Fruit fly (Drosophila melanogaster): Measurements from ENCODE around the gene odd.
A peak's percentile ranks its signal among the peaks of the same experiment; 100 is the strongest.

odd gene

dm6 chr2L:3569892-3570291, 36.7 kb downstream of the odd start:
- TF ChIP-seq tj (GFP tag; optimal IDR thresholded peaks at IDR 0.05): no peak

dm6 chr2L:3567394-3567793, 39.2 kb downstream of the odd start:
- TF ChIP-seq Crg-1 (GFP tag; optimal IDR thresholded peaks at IDR 0.05) (no peak), CG1620 (GFP tag; optimal IDR thresholded peaks at IDR 0.05) (no peak), pad (GFP tag; optimal IDR thresholded peaks at IDR 0.05) (no peak), CG7045 (GFP tag; optimal IDR thresholded peaks at IDR 0.05) (no peak), ovo (GFP tag; optimal IDR thresholded peaks at IDR 0.05) (no peak), bab1 (GFP tag; optimal IDR thresholded peaks at IDR 0.05) (no peak), CG5204 (GFP tag; optimal IDR thresholded peaks at IDR 0.05) (no peak), cnc (optimal IDR thresholded peaks at IDR 0.05) (no peak), Hr96 (GFP tag; optimal IDR thresholded peaks at IDR 0.05) (no peak), cic (GFP tag; optimal IDR thresholded peaks at IDR 0.05) (no peak), CG12768 (GFP tag; optimal IDR thresholded peaks at IDR 0.05) (no peak), CG14711 (tag; optimal IDR thresholded peaks at IDR 0.05) (no peak)

dm6 chr2L:3566532-3566931, 40.0 kb downstream of the odd start:
- no peak for TF ChIP-seq kay (GFP tag; ENCODE audit: borderline replicate concordance)
- no peak for TF ChIP-seq cic (GFP tag; optimal IDR thresholded peaks at IDR 0.05)
- TF ChIP-seq bab1 (GFP tag; optimal IDR thresholded peaks at IDR 0.05): no peak
- no peak for TF ChIP-seq CG12768 (GFP tag; optimal IDR thresholded peaks at IDR 0.05)
- TF ChIP-seq CG14711 (tag; optimal IDR thresholded peaks at IDR 0.05): no peak
- no peak for TF ChIP-seq ovo (GFP tag; optimal IDR thresholded peaks at IDR 0.05)
- no peak for TF ChIP-seq Hr96 (GFP tag; optimal IDR thresholded peaks at IDR 0.05)
- no peak for TF ChIP-seq CG5204 (GFP tag; optimal IDR thresholded peaks at IDR 0.05)
- no peak for TF ChIP-seq CG7045 (GFP tag; optimal IDR thresholded peaks at IDR 0.05)
- no peak for TF ChIP-seq CG11617 (GFP tag; optimal IDR thresholded peaks at IDR 0.05)
- no peak for TF ChIP-seq pad (GFP tag; optimal IDR thresholded peaks at IDR 0.05)

- no peak for TF ChIP-seq CG12768 (GFP tag; optimal IDR thresholded peaks at IDR 0.05)
- no peak for TF ChIP-seq ovo (GFP tag; optimal IDR thresholded peaks at IDR 0.05)
- no peak for TF ChIP-seq CG14711 (tag; optimal IDR thresholded peaks at IDR 0.05)
- TF ChIP-seq toe (GFP tag; optimal IDR thresholded peaks at IDR 0.05): no peak
- no peak for TF ChIP-seq CG7101 (tag; optimal IDR thresholded peaks at IDR 0.05)
- no peak for TF ChIP-seq CG7045 (GFP tag; optimal IDR thresholded peaks at IDR 0.05)
- TF ChIP-seq Crg-1 (GFP tag; optimal IDR thresholded peaks at IDR 0.05): no peak
- TF ChIP-seq cnc (optimal IDR thresholded peaks at IDR 0.05): no peak
- TF ChIP-seq cic (GFP tag; optimal IDR thresholded peaks at IDR 0.05): no peak
These were observed 42.0 kb downstream of the odd start for dm6 chr2L:3564556-3564955.

- TF ChIP-seq CG12768 (GFP tag; optimal IDR thresholded peaks at IDR 0.05): no peak
- TF ChIP-seq pad (GFP tag; optimal IDR thresholded peaks at IDR 0.05): no peak
- TF ChIP-seq CG7101 (tag; optimal IDR thresholded peaks at IDR 0.05): no peak
- TF ChIP-seq ovo (GFP tag; optimal IDR thresholded peaks at IDR 0.05): no peak
These were observed 44.1 kb downstream of the odd start for dm6 chr2L:3562435-3562834.

- TF ChIP-seq cnc (optimal IDR thresholded peaks at IDR 0.05) (no peak), kay (GFP tag; ENCODE audit: borderline replicate concordance) (no peak), toe (GFP tag; optimal IDR thresholded peaks at IDR 0.05) (no peak), CG12768 (GFP tag; optimal IDR thresholded peaks at IDR 0.05) (no peak), CG33017 (tag; optimal IDR thresholded peaks at IDR 0.05) (no peak), Crg-1 (GFP tag; optimal IDR thresholded peaks at IDR 0.05) (no peak), Mnt (GFP tag; optimal IDR thresholded peaks at IDR 0.05) (no peak), CG14711 (tag; optimal IDR thresholded peaks at IDR 0.05) (no peak), CG7045 (GFP tag; optimal IDR thresholded peaks at IDR 0.05) (no peak)
These were observed 46.9 kb downstream of the odd start for dm6 chr2L:3559647-3560046.

- TF ChIP-seq CG1620 (GFP tag; optimal IDR thresholded peaks at IDR 0.05) (no peak), ovo (GFP tag; optimal IDR thresholded peaks at IDR 0.05) (no peak), cnc (optimal IDR thresholded peaks at IDR 0.05) (no peak), Hr96 (GFP tag; optimal IDR thresholded peaks at IDR 0.05) (no peak), kay (GFP tag; ENCODE audit: borderline replicate concordance) (no peak), CG7101 (tag; optimal IDR thresholded peaks at IDR 0.05) (no peak), CG12768 (GFP tag; optimal IDR thresholded peaks at IDR 0.05) (no peak), tj (GFP tag; optimal IDR thresholded peaks at IDR 0.05) (no peak), bab1 (GFP tag; optimal IDR thresholded peaks at IDR 0.05) (no peak), CG33017 (tag; optimal IDR thresholded peaks at IDR 0.05) (no peak), CG5204 (GFP tag; optimal IDR thresholded peaks at IDR 0.05) (no peak), Mnt (GFP tag; optimal IDR thresholded peaks at IDR 0.05) (no peak), cic (GFP tag; optimal IDR thresholded peaks at IDR 0.05) (no peak), toe (GFP tag; optimal IDR thresholded peaks at IDR 0.05) (no peak), pad (GFP tag; optimal IDR thresholded peaks at IDR 0.05) (no peak)
These were observed 48.3 kb downstream of the odd start for dm6 chr2L:3558299-3558698.

- no peak for TF ChIP-seq cic (GFP tag; optimal IDR thresholded peaks at IDR 0.05)
- TF ChIP-seq cnc (optimal IDR thresholded peaks at IDR 0.05): no peak
- TF ChIP-seq CG5204 (GFP tag; optimal IDR thresholded peaks at IDR 0.05): peak; percentile 11
These were observed 49.1 kb downstream of the odd start for dm6 chr2L:3557471-3557870.

All from whole organism, adult.